Fruit fly (Drosophila melanogaster): ENCODE data around the gene CG33639.

DNA sequence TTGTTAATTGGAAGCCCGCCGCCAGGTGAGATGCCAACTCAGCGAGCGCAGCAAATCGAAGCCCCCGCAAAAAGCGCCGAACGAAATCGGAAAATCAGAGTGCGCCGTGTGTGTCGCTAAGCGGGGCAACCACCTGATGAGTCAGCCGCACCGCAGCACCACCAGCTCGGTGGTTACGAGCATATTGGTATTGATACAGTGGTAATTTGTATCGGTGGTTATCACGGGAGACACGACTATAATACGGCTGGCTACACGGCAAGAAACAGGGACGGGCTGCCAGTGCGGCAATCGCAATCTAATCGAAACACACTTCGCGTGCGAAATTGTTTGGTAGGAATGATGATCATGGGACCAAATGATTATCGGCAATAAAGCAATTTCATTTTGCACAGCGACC, 27.9 kb upstream of the CG33639 start:
- no peak for TF ChIP-seq h (optimal IDR thresholded peaks at IDR 0.05)
- TF ChIP-seq insv (optimal IDR thresholded peaks at IDR 0.05) = no peak
